Worm (Caenorhabditis elegans) whole organism, young adult: ENCODE measurements around the gene lgc-39.

Experiments
- B0336.3 ChIP-seq: fragments of 200-800 bp; sonication (Bioruptor generic); IDR thresholded peaks from 2 replicates; pipeline ENCODE4 v1.3.6; 2022; ENCODE audit warnings: missing genetic modification characterization, missing compliant biosample characterization
- F22D6.2 ChIP-seq: sonication (generic microtip); optimal IDR thresholded peaks from 2 replicates; lab custom pipeline; 2016; ENCODE audit warnings: mild to moderate bottlenecking, missing genetic modification characterization, missing compliant biosample characterization
- ZK185.1 ChIP-seq: sonication (generic microtip); optimal IDR thresholded peaks from 2 replicates; lab custom pipeline; 2016; ENCODE audit warnings: mild to moderate bottlenecking, missing genetic modification characterization, missing compliant biosample characterization; ENCODE audit not compliant: poor library complexity, severe bottlenecking
- akir-1 ChIP-seq: fragments of 200-800 bp; sonication (Bioruptor generic); optimal IDR thresholded peaks from 2 replicates; lab custom pipeline; 2018; ENCODE audit warnings: mild to moderate bottlenecking, missing genetic modification characterization, moderate library complexity, missing compliant biosample characterization
- nfya-2 ChIP-seq: fragments of 200-800 bp; sonication (Bioruptor generic); IDR thresholded peaks from 2 replicates; pipeline ENCODE4 v1.3.6; 2022; ENCODE audit warnings: missing genetic modification reagents, missing genetic modification characterization, missing compliant biosample characterization
- rpc-1 ChIP-seq, 2 experiments: fragments of 150-350 bp in 1 of 2; sonication (generic microtip) in 1 of 2; optimal IDR thresholded peaks; 2 replicates each; lab custom pipeline; 2014 to 2018; ENCODE audit warnings: missing biosample characterization in 1 of 2, missing genetic modification characterization in 1 of 2, missing genetic modification reagents in 1 of 2, missing genotype in 1 of 2

ce11 chrV:7141864-7142263 lies 33.4 kb upstream of the lgc-39 start, which contains the start of gene ugt-40:
- TF ChIP-seq B0336.3 = no peak
- TF ChIP-seq rpc-1 (optimal IDR thresholded peaks at IDR 0.05; lab: Kevin White, UChicago) = no peak
- no peak for TF ChIP-seq rpc-1 (tag; optimal IDR thresholded peaks at IDR 0.05; lab: Kevin White, UChicago)
- TF ChIP-seq akir-1 (GFP tag; lab: Kevin White, UChicago) = no peak
- no peak for TF ChIP-seq ZK185.1 (tag; lab: Kevin White, UChicago)
- TF ChIP-seq F22D6.2 (tag; lab: Kevin White, UChicago) = no peak
- no peak for TF ChIP-seq nfya-2 (GFP tag; lab: Robert Waterston, UW)
